Worm (Caenorhabditis elegans): ENCODE results near the gene Y24D9A.6.

The Y24D9A.6 gene

ce11 chrIV:4400350-4401326 lies at the start of gene Y24D9A.6:
TSS of gene Y24D9A.6 (minus strand) at chrIV:4400400.
- TF ChIP-seq mdl-1 (tag; optimal IDR thresholded peaks at IDR 0.05) (peak; percentile 45 to 86), gmeb-1 (tag; optimal IDR thresholded peaks at IDR 0.05) (peak; percentile 82), crh-2 (tag; optimal IDR thresholded peaks at IDR 0.05) (peak; percentile 80), snpc-4 (tag; optimal IDR thresholded peaks at IDR 0.05) (no peak), ceh-16 (tag; optimal IDR thresholded peaks at IDR 0.05) (peak; percentile 100), ztf-4 (tag; optimal IDR thresholded peaks at IDR 0.05) (peak; percentile 69), F13H6.1 (tag; optimal IDR thresholded peaks at IDR 0.05) (peak; percentile 62), nhr-6 (tag; optimal IDR thresholded peaks at IDR 0.05) (peak; percentile 84), nhr-25 (tag; optimal IDR thresholded peaks at IDR 0.05) (peak; percentile 96), sem-4 (tag; optimal IDR thresholded peaks at IDR 0.05) (peak; percentile 90), mbf-1 (tag; optimal IDR thresholded peaks at IDR 0.05) (no peak), sma-3 (GFP tag; optimal IDR thresholded peaks at IDR 0.05) (peak; percentile 86), nhr-10 (tag; optimal IDR thresholded peaks at IDR 0.05) (no peak), blmp-1 (tag; optimal IDR thresholded peaks at IDR 0.05; ENCODE audit: insufficient read depth) (peak; percentile 96), nhr-129 (tag; optimal IDR thresholded peaks at IDR 0.05) (peak; percentile 70), dmd-4 (tag; optimal IDR thresholded peaks at IDR 0.05) (no peak), fos-1 (tag; optimal IDR thresholded peaks at IDR 0.05) (peak; percentile 67), alr-1 (tag; optimal IDR thresholded peaks at IDR 0.05) (no peak), sma-9 (GFP tag; optimal IDR thresholded peaks at IDR 0.05) (peak; percentile 83), sma-9 (tag; optimal IDR thresholded peaks at IDR 0.05) (no peak), unc-55 (GFP tag; optimal IDR thresholded peaks at IDR 0.05) (peak; percentile 18), elt-1 (tag; optimal IDR thresholded peaks at IDR 0.05) (peak; percentile 63), nhr-23 (tag; optimal IDR thresholded peaks at IDR 0.05) (no peak), lin-13 (GFP tag; optimal IDR thresholded peaks at IDR 0.05) (peak; percentile 55), C34F6.9 (tag; optimal IDR thresholded peaks at IDR 0.05) (peak; percentile 44), R02D3.7 (tag; optimal IDR thresholded peaks at IDR 0.05) (no peak), lsy-2 (tag; optimal IDR thresholded peaks at IDR 0.05) (peak; percentile 7 to 75), nhr-21 (tag; optimal IDR thresholded peaks at IDR 0.05) (peak; percentile 93), egl-27 (tag; optimal IDR thresholded peaks at IDR 0.05) (peak; percentile 93)

ce11 chrIV:4449843-4450242 lies 49.6 kb upstream of the Y24D9A.6 start:
- no peak for TF ChIP-seq ztf-4 (tag; optimal IDR thresholded peaks at IDR 0.05)
- TF ChIP-seq nhr-23 (tag; optimal IDR thresholded peaks at IDR 0.05), result no peak
- no peak for TF ChIP-seq peb-1 (tag; optimal IDR thresholded peaks at IDR 0.05)
- TF ChIP-seq alr-1 (tag; optimal IDR thresholded peaks at IDR 0.05), result no peak
- peak; percentile 31 for TF ChIP-seq F13H6.1 (tag; optimal IDR thresholded peaks at IDR 0.05)
- no peak for TF ChIP-seq ztf-11 (tag; optimal IDR thresholded peaks at IDR 0.05)
- TF ChIP-seq mbf-1 (tag; optimal IDR thresholded peaks at IDR 0.05), result no peak
- TF ChIP-seq nhr-25 (tag; optimal IDR thresholded peaks at IDR 0.05), result no peak
- TF ChIP-seq unc-55 (GFP tag; optimal IDR thresholded peaks at IDR 0.05), result no peak
- TF ChIP-seq lsy-2 (tag; optimal IDR thresholded peaks at IDR 0.05), result no peak
- TF ChIP-seq snpc-4 (tag; optimal IDR thresholded peaks at IDR 0.05), result no peak
- TF ChIP-seq nhr-129 (tag; optimal IDR thresholded peaks at IDR 0.05), result no peak
- peak; percentile 13 for TF ChIP-seq gmeb-1 (tag; optimal IDR thresholded peaks at IDR 0.05)
- TF ChIP-seq aly-2 (tag; optimal IDR thresholded peaks at IDR 0.05), result no peak
- TF ChIP-seq mab-5 (tag; optimal IDR thresholded peaks at IDR 0.05), result no peak
- TF ChIP-seq ztf-1 (GFP tag; conservative IDR thresholded peaks at IDR 0.05), result no peak
- TF ChIP-seq mdl-1 (tag; optimal IDR thresholded peaks at IDR 0.05), result no peak
- TF ChIP-seq sma-9 (GFP tag; optimal IDR thresholded peaks at IDR 0.05), result peak; percentile 62
- TF ChIP-seq sma-9 (tag; optimal IDR thresholded peaks at IDR 0.05), result no peak
- no peak for TF ChIP-seq lin-11 (tag; optimal IDR thresholded peaks at IDR 0.05)
- TF ChIP-seq ama-1 (optimal IDR thresholded peaks at IDR 0.05), result no peak
- TF ChIP-seq elt-1 (tag; optimal IDR thresholded peaks at IDR 0.05), result no peak
- TF ChIP-seq nhr-237 (tag; optimal IDR thresholded peaks at IDR 0.05), result no peak
- TF ChIP-seq blmp-1 (tag; optimal IDR thresholded peaks at IDR 0.05; ENCODE audit: insufficient read depth), result no peak
- peak; percentile 34 for TF ChIP-seq fos-1 (tag; optimal IDR thresholded peaks at IDR 0.05)
- peak; percentile 60 for TF ChIP-seq sma-3 (GFP tag; optimal IDR thresholded peaks at IDR 0.05)
- peak; percentile 31 for TF ChIP-seq crh-2 (tag; optimal IDR thresholded peaks at IDR 0.05)
- no peak for TF ChIP-seq dmd-4 (tag; optimal IDR thresholded peaks at IDR 0.05)

ce11 chrIV:4449439-4449838 lies 49.2 kb upstream of the Y24D9A.6 start, which contains the start of gene R08C7.12:
TSS of gene R08C7.12 (plus strand) at chrIV:4449739.
- TF ChIP-seq F13H6.1 (tag; optimal IDR thresholded peaks at IDR 0.05) (no peak), sma-9 (GFP tag; optimal IDR thresholded peaks at IDR 0.05) (no peak), sma-9 (tag; optimal IDR thresholded peaks at IDR 0.05) (no peak), gmeb-1 (tag; optimal IDR thresholded peaks at IDR 0.05) (no peak), nhr-25 (tag; optimal IDR thresholded peaks at IDR 0.05) (no peak), nhr-237 (tag; optimal IDR thresholded peaks at IDR 0.05) (no peak)
